Fruit fly (Drosophila melanogaster) whole organism, wandering third instar larva: Measurements from ENCODE around the gene Gclc.

Experiments
- Abd-B ChIP-seq: fragments of >200 bp; optimal IDR thresholded peaks from 2 replicates; lab custom pipeline; 2017; ENCODE audit warnings: missing biosample characterization, missing genetic modification characterization
- Hr78 ChIP-seq: fragments of >200 bp; optimal IDR thresholded peaks from 2 replicates; lab custom pipeline; 2017; ENCODE audit warnings: missing biosample characterization, missing genetic modification characterization

DNA sequence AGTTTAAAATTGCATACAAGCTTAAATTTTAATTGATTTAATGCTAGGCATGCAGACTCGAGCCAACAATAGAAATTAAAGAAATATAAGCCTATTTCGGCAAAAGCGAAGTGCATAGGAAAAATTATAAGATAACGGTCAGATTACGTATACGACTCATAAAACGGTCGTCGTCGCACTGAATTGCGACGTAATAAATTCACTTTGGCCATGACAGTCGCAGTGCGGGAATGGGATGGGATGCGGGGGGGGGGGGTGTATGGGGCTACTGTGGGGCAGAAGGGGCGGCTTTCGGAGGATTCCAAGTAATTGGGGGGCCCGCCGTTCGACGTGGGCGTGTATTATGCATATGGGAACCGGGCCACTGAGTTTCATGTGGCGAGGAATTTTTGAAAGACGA, 5.0 kb downstream of the Gclc start:
- no peak for TF ChIP-seq Hr78 (GFP tag; lab: Kevin White, UChicago)
- TF ChIP-seq Abd-B (GFP tag; lab: Kevin White, UChicago): no peak
